Fruit fly (Drosophila melanogaster) whole organism, embryonic: Measurements from ENCODE around the gene be.

Experiments used
- CG10979 ChIP-seq: fragments of 200-800 bp; sonication (Bioruptor generic); optimal IDR thresholded peaks from 2 replicates; lab custom pipeline; 2018; ENCODE audit warnings: missing biosample characterization, mild to moderate bottlenecking, missing genetic modification characterization, moderate library complexity
- CG12659 ChIP-seq: fragments of 200-800 bp; sonication (Bioruptor generic); optimal IDR thresholded peaks from 3 replicates; lab custom pipeline; 2017; ENCODE audit warnings: mild to moderate bottlenecking, missing biosample characterization, missing genetic modification reagents, missing genetic modification characterization
- CG13287 ChIP-seq: fragments of 200-800 bp; sonication (Bioruptor generic); IDR thresholded peaks from 2 replicates; pipeline ENCODE4 v1.3.6; 2022; ENCODE audit warnings: missing biosample characterization, missing genetic modification characterization; ENCODE audit not compliant: partially characterized antibody
- CG13296 ChIP-seq: fragments of 200-800 bp; sonication (Bioruptor generic); optimal IDR thresholded peaks from 3 replicates; lab custom pipeline; 2018; ENCODE audit warnings: missing biosample characterization, mild to moderate bottlenecking, missing genetic modification characterization
- CG14965 ChIP-seq: fragments of 200-800 bp; sonication (Bioruptor generic); optimal IDR thresholded peaks from 2 replicates; lab custom pipeline; 2016; ENCODE audit warnings: missing biosample characterization, missing genetic modification characterization, borderline replicate concordance
- CG15601 ChIP-seq: fragments of 200-800 bp; sonication (Bioruptor generic); optimal IDR thresholded peaks from 3 replicates; lab custom pipeline; 2019; ENCODE audit warnings: missing biosample characterization, mild to moderate bottlenecking, missing genetic modification characterization, moderate library complexity
- CG18011 ChIP-seq: fragments of 200-800 bp; sonication (Bioruptor generic); optimal IDR thresholded peaks from 2 replicates; lab custom pipeline; 2017; ENCODE audit warnings: missing biosample characterization, missing genetic modification characterization, mild to moderate bottlenecking, moderate library complexity, missing genotype
- CG18599 ChIP-seq: fragments of 200-800 bp; sonication (Bioruptor generic); optimal IDR thresholded peaks from 3 replicates; lab custom pipeline; 2017; ENCODE audit warnings: missing biosample characterization, missing genetic modification characterization, mild to moderate bottlenecking, moderate library complexity, missing genetic modification reagents
- CG2120 ChIP-seq: fragments of 200-800 bp; sonication (Bioruptor generic); optimal IDR thresholded peaks from 3 replicates; lab custom pipeline; 2016; ENCODE audit warnings: missing biosample characterization, missing genetic modification characterization
- CG2875 ChIP-seq: fragments of 200-800 bp; sonication (Bioruptor generic); optimal IDR thresholded peaks from 2 replicates; lab custom pipeline; 2017; ENCODE audit warnings: missing biosample characterization, mild to moderate bottlenecking, missing genetic modification characterization, missing genetic modification reagents
- CG32772 ChIP-seq: fragments of 200-800 bp; sonication (Bioruptor generic); IDR thresholded peaks from 2 replicates; pipeline ENCODE4 v1.3.6; 2022; ENCODE audit warnings: missing biosample characterization, missing genetic modification characterization
- CG3407 ChIP-seq: fragments of 200-800 bp; sonication (Bioruptor generic); optimal IDR thresholded peaks from 2 replicates; lab custom pipeline; 2018; ENCODE audit warnings: missing biosample characterization, mild to moderate bottlenecking, missing genetic modification characterization
- CG34224 ChIP-seq: fragments of 200-800 bp; sonication (Bioruptor generic); IDR thresholded peaks from 3 replicates; pipeline ENCODE4 v1.3.6; 2022; ENCODE audit warnings: missing biosample characterization, missing genetic modification characterization; ENCODE audit not compliant: partially characterized antibody
- CG34422 ChIP-seq: fragments of 200-800 bp; sonication (Bioruptor generic); IDR thresholded peaks from 3 replicates; pipeline ENCODE4 v1.3.6; 2022; ENCODE audit warnings: missing biosample characterization, missing genetic modification characterization
- CG6765 ChIP-seq: fragments of 200-800 bp; sonication (Bioruptor generic); optimal IDR thresholded peaks from 3 replicates; lab custom pipeline; 2017; ENCODE audit warnings: missing biosample characterization, mild to moderate bottlenecking, missing genetic modification characterization
- CG6854 ChIP-seq: fragments of 200-800 bp; sonication (Bioruptor generic); optimal IDR thresholded peaks from 3 replicates; lab custom pipeline; 2017; ENCODE audit warnings: missing biosample characterization, mild to moderate bottlenecking, missing genetic modification characterization
- CG7987 ChIP-seq: fragments of 200-800 bp; sonication (Bioruptor generic); optimal IDR thresholded peaks from 2 replicates; lab custom pipeline; 2018; ENCODE audit warnings: missing biosample characterization, mild to moderate bottlenecking, missing genetic modification characterization, moderate library complexity
- CoRest ChIP-seq: fragments of 200-800 bp; sonication (Bioruptor generic); optimal IDR thresholded peaks from 3 replicates; lab custom pipeline; 2018; ENCODE audit warnings: missing biosample characterization, mild to moderate bottlenecking, missing genetic modification characterization, moderate library complexity
- Deaf1 ChIP-seq: fragments of 200-800 bp; optimal IDR thresholded peaks from 3 replicates; lab custom pipeline; 2019; ENCODE audit warnings: missing biosample characterization, mild to moderate bottlenecking, missing genetic modification characterization, moderate library complexity
- HLH4C ChIP-seq: fragments of 200-800 bp; sonication (Bioruptor generic); IDR thresholded peaks from 3 replicates; pipeline ENCODE4 v1.3.6; 2022; ENCODE audit warnings: missing biosample characterization, missing genetic modification characterization; ENCODE audit not compliant: partially characterized antibody
- Jarid2 ChIP-seq: fragments of 200-800 bp; sonication (Bioruptor generic); optimal IDR thresholded peaks from 3 replicates; lab custom pipeline; 2017; ENCODE audit warnings: mild to moderate bottlenecking, missing biosample characterization, missing genetic modification reagents, missing genetic modification characterization
- Max ChIP-seq: fragments of 200-800 bp; sonication (Bioruptor generic); optimal IDR thresholded peaks from 2 replicates; lab custom pipeline; 2016; ENCODE audit warnings: missing biosample characterization, mild to moderate bottlenecking, missing genetic modification characterization
- Neu2 ChIP-seq: fragments of 200-800 bp; sonication (Bioruptor generic); optimal IDR thresholded peaks from 3 replicates; lab custom pipeline; 2016; ENCODE audit warnings: missing biosample characterization, missing genetic modification characterization, borderline replicate concordance
- Optix ChIP-seq: fragments of 200-800 bp; sonication (Bioruptor generic); IDR thresholded peaks from 3 replicates; pipeline ENCODE4 v1.3.6; 2022; ENCODE audit warnings: missing biosample characterization, missing genetic modification characterization
- Rx ChIP-seq: fragments of 200-800 bp; sonication (Bioruptor generic); IDR thresholded peaks from 2 replicates; pipeline ENCODE4 v1.3.6; 2022; ENCODE audit warnings: missing biosample characterization, missing genetic modification characterization
- Scr ChIP-seq: fragments of 200-800 bp; sonication (Bioruptor generic); IDR thresholded peaks from 2 replicates; pipeline ENCODE4 v1.3.6; 2022; ENCODE audit warnings: missing biosample characterization, missing genetic modification characterization; ENCODE audit not compliant: partially characterized antibody
- Sry-β ChIP-seq: fragments of 200-800 bp; sonication (Bioruptor generic); optimal IDR thresholded peaks from 2 replicates; lab custom pipeline; 2018; ENCODE audit warnings: missing biosample characterization, mild to moderate bottlenecking, missing genetic modification characterization, moderate library complexity
- Sry-δ ChIP-seq: fragments of 200-800 bp; sonication (Bioruptor generic); optimal IDR thresholded peaks from 2 replicates; lab custom pipeline; 2016; ENCODE audit warnings: missing biosample characterization, missing genetic modification characterization
- Tbp ChIP-seq: fragments of >200 bp; optimal IDR thresholded peaks from 2 replicates; lab custom pipeline; 2018; ENCODE audit warnings: missing biosample characterization, missing genetic modification characterization
- amos ChIP-seq: fragments of 200-800 bp; sonication (Bioruptor generic); IDR thresholded peaks from 2 replicates; pipeline ENCODE4 v1.3.6; 2022; ENCODE audit warnings: missing biosample characterization, missing genetic modification characterization; ENCODE audit not compliant: partially characterized antibody
- ap ChIP-seq: fragments of 200-800 bp; sonication (Bioruptor generic); IDR thresholded peaks from 2 replicates; pipeline ENCODE4 v1.3.6; 2022; ENCODE audit warnings: missing biosample characterization, missing genetic modification characterization
- ara ChIP-seq: fragments of 200-800 bp; sonication (Bioruptor generic); IDR thresholded peaks from 2 replicates; pipeline ENCODE4 v1.3.6; 2022; ENCODE audit warnings: missing biosample characterization, missing genetic modification characterization
- cwo ChIP-seq: fragments of 200-800 bp; sonication (Bioruptor generic); optimal IDR thresholded peaks from 3 replicates; lab custom pipeline; 2017; ENCODE audit warnings: missing biosample characterization, missing genetic modification characterization, mild to moderate bottlenecking, moderate library complexity, missing genetic modification reagents
- exex ChIP-seq: fragments of 200-800 bp; sonication (Bioruptor generic); optimal IDR thresholded peaks from 4 replicates; lab custom pipeline; 2018; ENCODE audit warnings: missing biosample characterization, mild to moderate bottlenecking, missing genetic modification characterization, moderate library complexity
- fd96Cb ChIP-seq: fragments of 200-800 bp; sonication (Bioruptor generic); optimal IDR thresholded peaks from 2 replicates; lab custom pipeline; 2018; ENCODE audit warnings: missing biosample characterization, mild to moderate bottlenecking, missing genetic modification characterization, moderate library complexity
- gem ChIP-seq: fragments of 200-800 bp; sonication (Bioruptor generic); optimal IDR thresholded peaks from 2 replicates; lab custom pipeline; 2019; ENCODE audit warnings: missing biosample characterization, mild to moderate bottlenecking, missing genetic modification characterization, moderate library complexity
- insv ChIP-seq, 2 experiments: fragments of 200-800 bp; sonication (Bioruptor generic); optimal IDR thresholded peaks; 3 replicates each; lab custom pipeline; 2016 to 2018; ENCODE audit warnings: missing biosample characterization in 2 of 2, missing genetic modification characterization in 2 of 2
- nau ChIP-seq: fragments of 200-800 bp; sonication (Bioruptor generic); optimal IDR thresholded peaks from 3 replicates; lab custom pipeline; 2017; ENCODE audit warnings: missing biosample characterization, mild to moderate bottlenecking, missing genetic modification characterization, missing genetic modification reagents
- nerfin-1 ChIP-seq: fragments of 200-800 bp; sonication (Bioruptor generic); optimal IDR thresholded peaks from 3 replicates; lab custom pipeline; 2019; ENCODE audit warnings: missing biosample characterization, mild to moderate bottlenecking, missing genetic modification characterization, moderate library complexity
- nmo ChIP-seq: fragments of 200-800 bp; sonication (Bioruptor generic); optimal IDR thresholded peaks from 2 replicates; lab custom pipeline; 2018; ENCODE audit warnings: missing biosample characterization, mild to moderate bottlenecking, missing genetic modification characterization, moderate library complexity
- psq ChIP-seq: fragments of 200-800 bp; sonication (Bioruptor generic); optimal IDR thresholded peaks from 2 replicates; lab custom pipeline; 2017; ENCODE audit warnings: missing biosample characterization, missing genetic modification characterization
- pzg ChIP-seq: fragments of 200-800 bp; sonication (Bioruptor generic); optimal IDR thresholded peaks from 3 replicates; lab custom pipeline; 2018; ENCODE audit warnings: missing biosample characterization, mild to moderate bottlenecking, missing genetic modification characterization, moderate library complexity
- seq ChIP-seq: fragments of 200-800 bp; sonication (Bioruptor generic); IDR thresholded peaks from 2 replicates; pipeline ENCODE4 v1.3.6; 2022; ENCODE audit warnings: missing biosample characterization, missing genetic modification characterization
- sim ChIP-seq: fragments of 200-800 bp; sonication (Bioruptor generic); IDR thresholded peaks from 2 replicates; pipeline ENCODE4 v1.3.6; 2022; ENCODE audit warnings: missing biosample characterization, missing genetic modification characterization
- sug ChIP-seq: fragments of 200-800 bp; optimal IDR thresholded peaks from 2 replicates; lab custom pipeline; 2019; ENCODE audit warnings: missing biosample characterization, mild to moderate bottlenecking, missing genetic modification characterization, moderate library complexity
- tna ChIP-seq: fragments of 200-800 bp; sonication (Bioruptor generic); IDR thresholded peaks from 2 replicates; pipeline ENCODE4 v1.3.6; 2022; ENCODE audit warnings: missing biosample characterization, missing genetic modification characterization; ENCODE audit not compliant: partially characterized antibody
- zen ChIP-seq: fragments of 200-800 bp; sonication (Bioruptor generic); optimal IDR thresholded peaks from 3 replicates; lab custom pipeline; 2018; ENCODE audit warnings: missing biosample characterization, mild to moderate bottlenecking, missing genetic modification characterization, moderate library complexity

be gene

dm6 chrX:15043013-15043699 is 18.9 kb downstream of the be start (continued):
- TF ChIP-seq Neu2: no peak
- peak; percentile 45 for TF ChIP-seq CG10979 (tag; lab: Kevin White, UChicago)
- TF ChIP-seq HLH4C (GFP tag; lab: Robert Waterston, UW): no peak
- TF ChIP-seq Max (GFP tag; lab: Kevin White, UChicago): peak; percentile 75
- peak; percentile 81 for TF ChIP-seq CG14965
- peak; percentile 68 for TF ChIP-seq cwo (GFP tag; lab: Kevin White, UChicago)
- TF ChIP-seq CG18011 (GFP tag; lab: Kevin White, UChicago): peak; percentile 28
- TF ChIP-seq ap (GFP tag; lab: Robert Waterston, UW): peak; percentile 52; the same call in 1 of the 2 replicates
- TF ChIP-seq psq: peak; percentile 76
- peak; percentile 64; the same call in 2 of the 3 replicates for TF ChIP-seq Optix (GFP tag; lab: Robert Waterston, UW)
- TF ChIP-seq Scr (GFP tag; lab: Robert Waterston, UW): no peak
- TF ChIP-seq CG7987 (GFP tag; lab: Kevin White, UChicago): peak; percentile 95
- TF ChIP-seq fd96Cb (tag; lab: Kevin White, UChicago): peak; percentile 50
- no peak for TF ChIP-seq CG34224 (GFP tag; lab: Robert Waterston, UW)
- TF ChIP-seq Sry-δ (GFP tag; lab: Kevin White, UChicago): peak; percentile 42
- no peak for TF ChIP-seq CG32772 (GFP tag; lab: Robert Waterston, UW)
- peak in 1 of 2 experiments; percentile 64 for TF ChIP-seq insv (GFP tag; optimal IDR thresholded peaks at IDR 0.05; lab: Kevin White, UChicago)
- peak; percentile 87 for TF ChIP-seq seq
- peak; percentile 97 for TF ChIP-seq CG2875

DNA sequence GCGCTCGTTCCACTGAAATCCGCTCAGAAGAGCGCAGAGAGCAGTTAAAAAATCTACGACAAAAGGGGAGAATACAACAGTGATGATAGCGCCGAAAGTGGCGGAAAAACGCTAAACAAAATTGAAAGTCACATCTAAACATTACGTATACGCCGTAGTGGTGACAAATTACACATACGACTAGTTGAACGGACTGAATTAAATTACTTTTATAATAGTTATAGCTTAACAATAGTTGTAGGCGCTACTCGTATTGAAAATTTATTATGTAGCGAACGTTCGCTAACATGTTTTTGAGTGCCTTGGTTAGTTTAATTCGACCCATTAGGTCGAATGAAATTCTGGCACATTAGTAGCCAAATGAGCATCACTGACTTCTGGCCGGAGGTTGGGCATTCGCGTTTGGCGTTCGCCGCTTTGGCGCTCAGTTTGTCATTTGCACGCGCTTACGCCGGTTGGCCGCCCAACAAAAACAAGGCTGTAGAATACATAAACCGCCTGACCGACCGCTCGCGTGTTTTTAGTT is 19.5 kb downstream of the be start, which contains the start of gene CG5541:
TSS of gene CG5541 (plus strand) at position 424 of the 526 bp plus-strand sequence.
- TF ChIP-seq CG13296 (GFP tag; lab: Kevin White, UChicago) (peak; percentile 6), Deaf1 (peak; percentile 42), ara (GFP tag; lab: Robert Waterston, UW) (no peak), amos (GFP tag; lab: Robert Waterston, UW) (peak; percentile 25; the same call in 1 of the 2 replicates), CG6765 (peak; percentile 26), Sry-β (GFP tag; lab: Kevin White, UChicago) (peak; percentile 91), nerfin-1 (tag; lab: Kevin White, UChicago) (no peak), pzg (GFP tag; lab: Kevin White, UChicago) (peak; percentile 18), zen (tag; lab: Kevin White, UChicago) (no peak), CG34422 (GFP tag; lab: Robert Waterston, UW) (peak; percentile 52; the same call in 1 of the 3 replicates), Tbp (GFP tag; lab: Kevin White, UChicago) (no peak), CoRest (tag; lab: Kevin White, UChicago) (peak; percentile 45), Rx (GFP tag; lab: Robert Waterston, UW) (0 out of 2 replicates have a peak, but pooled peaks have one; percentile 15), CG2120 (GFP tag; lab: Kevin White, UChicago) (peak; percentile 45), CG13287 (GFP tag; lab: Robert Waterston, UW) (no peak), CG15601 (no peak), CG6854 (GFP tag; lab: Kevin White, UChicago) (peak; percentile 33), sim (no peak), gem (tag; lab: Kevin White, UChicago) (peak; percentile 17), CG3407 (GFP tag; lab: Kevin White, UChicago) (no peak), CG12659 (peak; percentile 32), tna (GFP tag; lab: Robert Waterston, UW) (no peak), Jarid2 (GFP tag; lab: Kevin White, UChicago) (peak; percentile 58), CG18599 (GFP tag; lab: Kevin White, UChicago) (peak; percentile 40), nau (GFP tag; lab: Kevin White, UChicago) (no peak), nmo (GFP tag; lab: Kevin White, UChicago) (peak; percentile 3), exex (tag; lab: Kevin White, UChicago) (peak; percentile 35), sug (tag; lab: Kevin White, UChicago) (peak; percentile 64)
